Fruit fly (Drosophila melanogaster): ENCODE measurements around the gene CG4678.

The CG4678 gene

dm6 chrX:16716649-16717048, 20.7 kb downstream of the CG4678 start:
- TF ChIP-seq eg (GFP tag; IDR thresholded peaks at IDR 0.05) (no peak), svp (GFP tag) (peak; percentile 81), vri (GFP tag; optimal IDR thresholded peaks at IDR 0.05) (peak; percentile 53), salr (GFP tag; optimal IDR thresholded peaks at IDR 0.05) (no peak), OdsH (GFP tag; optimal IDR thresholded peaks at IDR 0.05) (no peak), Lpt (GFP tag; optimal IDR thresholded peaks at IDR 0.05) (no peak), Ets21C (GFP tag; optimal IDR thresholded peaks at IDR 0.05) (no peak), ss (GFP tag; optimal IDR thresholded peaks at IDR 0.05) (no peak), Ets96B (tag; optimal IDR thresholded peaks at IDR 0.05) (no peak), CG34406 (GFP tag; optimal IDR thresholded peaks at IDR 0.05) (no peak), CG9139 (GFP tag; optimal IDR thresholded peaks at IDR 0.05) (no peak), dac (GFP tag; optimal IDR thresholded peaks at IDR 0.05) (no peak)

dm6 chrX:16718169-16718723, 22.3 kb downstream of the CG4678 start:
- TF ChIP-seq fkh (GFP tag; optimal IDR thresholded peaks at IDR 0.05) (no peak), svp (GFP tag) (peak; percentile 82), CG6163 (GFP tag; IDR thresholded peaks at IDR 0.05) (0 out of 3 replicates have a peak, but pooled peaks have one; percentile 31), Eip78C (GFP tag) (peak; percentile 53), Sox102F (GFP tag; optimal IDR thresholded peaks at IDR 0.05) (no peak)

- TF ChIP-seq vri (GFP tag; optimal IDR thresholded peaks at IDR 0.05), result peak; percentile 21
- TF ChIP-seq achi (GFP tag; optimal IDR thresholded peaks at IDR 0.05), result no peak
- peak; percentile 64 for TF ChIP-seq svp (GFP tag)
These were observed 25.2 kb downstream of the CG4678 start, which contains the start of the genes CG32572 and CG34325 for dm6 chrX:16721168-16721567. CG32572 (plus strand) TSS chrX:16721183. CG34325 (minus strand) TSS chrX:16721411.

dm6 chrX:16723203-16724173, 27.6 kb downstream of the CG4678 start:
- TF ChIP-seq CG6808 (GFP tag; optimal IDR thresholded peaks at IDR 0.05) (peak; percentile 83), Hr39 (GFP tag; optimal IDR thresholded peaks at IDR 0.05) (peak; percentile 69), Sox15 (GFP tag; optimal IDR thresholded peaks at IDR 0.05) (peak; percentile 34), CG6792 (GFP tag; optimal IDR thresholded peaks at IDR 0.05) (peak; percentile 67), pdm3 (GFP tag; optimal IDR thresholded peaks at IDR 0.05) (peak; percentile 79), Met (GFP tag; optimal IDR thresholded peaks at IDR 0.05) (peak; percentile 48), CG31627 (GFP tag; optimal IDR thresholded peaks at IDR 0.05) (peak; percentile 76), esn (GFP tag; optimal IDR thresholded peaks at IDR 0.05) (peak; percentile 78), CG11294 (GFP tag; IDR thresholded peaks at IDR 0.05) (peak; percentile 60; the same call in 1 of the 2 replicates), ss (GFP tag; optimal IDR thresholded peaks at IDR 0.05) (peak; percentile 73 to 78), eg (GFP tag; IDR thresholded peaks at IDR 0.05) (peak; percentile 72), CG8632 (GFP tag; optimal IDR thresholded peaks at IDR 0.05) (peak; percentile 66), acj6 (GFP tag; optimal IDR thresholded peaks at IDR 0.05) (peak; percentile 65), CG15336 (GFP tag; IDR thresholded peaks at IDR 0.05) (peak; percentile 83), CG9139 (GFP tag; optimal IDR thresholded peaks at IDR 0.05) (peak; percentile 87), dsx (GFP tag; optimal IDR thresholded peaks at IDR 0.05; ENCODE audit: poor library complexity, severe bottlenecking) (no peak), Sox102F (GFP tag; optimal IDR thresholded peaks at IDR 0.05) (peak; percentile 74), Sox14 (GFP tag; optimal IDR thresholded peaks at IDR 0.05) (peak; percentile 59), fkh (GFP tag; optimal IDR thresholded peaks at IDR 0.05) (peak; percentile 26), cyc (GFP tag; optimal IDR thresholded peaks at IDR 0.05) (peak; percentile 50), CG8319 (GFP tag; optimal IDR thresholded peaks at IDR 0.05) (peak; percentile 13), CG16779 (tag; optimal IDR thresholded peaks at IDR 0.05) (no peak), CG10669 (GFP tag; optimal IDR thresholded peaks at IDR 0.05) (peak; percentile 38), Eip75B (GFP tag; optimal IDR thresholded peaks at IDR 0.05) (peak; percentile 27), fd85E (GFP tag; optimal IDR thresholded peaks at IDR 0.05) (no peak), CG8119 (GFP tag; IDR thresholded peaks at IDR 0.05) (peak; percentile 85), CG3032 (tag; optimal IDR thresholded peaks at IDR 0.05) (peak; percentile 67), CG6163 (GFP tag; IDR thresholded peaks at IDR 0.05) (peak; percentile 57; the same call in 2 of the 3 replicates), svp (GFP tag) (peak; percentile 72), lz (GFP tag; optimal IDR thresholded peaks at IDR 0.05) (peak; percentile 83), Gug (GFP tag; IDR thresholded peaks at IDR 0.05) (peak; percentile 42), Ets96B (tag; optimal IDR thresholded peaks at IDR 0.05) (peak; percentile 67), net (GFP tag; optimal IDR thresholded peaks at IDR 0.05) (peak; percentile 69)
